Fruit fly (Drosophila melanogaster) Kc167 (cell line): ENCODE data around the gene Chc.

Source experiments
- Myc ChIP-seq: fragments of >200 bp; optimal IDR thresholded peaks from 2 replicates; lab custom pipeline; 2017; ENCODE audit warnings: missing external identifiers
- h ChIP-seq: fragments of >200 bp; optimal IDR thresholded peaks from 3 replicates; lab custom pipeline; 2018; ENCODE audit warnings: missing external identifiers
- insv ChIP-seq: fragments of >200 bp; optimal IDR thresholded peaks from 3 replicates; lab custom pipeline; 2018; ENCODE audit warnings: missing external identifiers
- psq ChIP-seq: fragments of >200 bp; optimal IDR thresholded peaks from 2 replicates; lab custom pipeline; 2017; ENCODE audit warnings: missing external identifiers
- ttk ChIP-seq: sonication (Bioruptor generic); optimal IDR thresholded peaks from 2 replicates; lab custom pipeline; 2017; ENCODE audit warnings: missing external identifiers

DNA sequence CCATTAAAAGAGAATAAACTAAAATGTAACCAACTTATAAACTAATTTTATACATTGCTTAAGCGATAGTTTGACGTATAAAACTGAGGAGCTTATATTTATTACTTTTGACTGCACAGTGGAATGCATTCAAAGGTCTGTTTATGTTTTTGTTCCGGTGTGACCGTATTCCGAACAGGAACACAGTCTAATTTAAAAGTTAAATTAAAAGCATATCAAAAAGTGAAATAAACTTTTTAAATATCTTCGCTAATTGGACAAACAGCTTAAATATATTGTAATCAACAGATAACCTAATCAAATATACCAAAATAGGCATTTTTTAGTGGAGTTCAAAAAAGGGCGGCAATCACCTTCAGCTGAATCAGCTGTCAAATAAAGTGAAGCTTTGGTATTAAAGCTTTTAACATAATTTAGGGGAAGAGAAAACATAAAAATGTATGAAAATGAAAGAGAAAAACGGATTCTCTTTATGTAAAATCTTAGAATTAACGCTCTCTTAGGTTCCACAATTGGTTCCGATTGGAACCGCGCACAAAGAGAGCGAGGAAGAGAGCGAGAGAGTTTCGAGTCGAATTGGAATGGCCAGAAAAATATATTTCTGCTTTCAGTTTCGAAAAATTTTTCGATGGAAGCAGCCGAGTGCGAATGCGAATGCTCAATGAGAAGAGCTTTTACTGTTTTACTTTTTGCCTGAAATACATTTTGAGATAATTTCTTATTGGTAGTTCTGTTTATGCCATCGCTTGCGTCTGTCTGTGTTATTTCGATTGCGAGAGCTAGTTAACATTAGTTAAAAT is 31.3 kb downstream of the Chc start, which contains the start of the genes PGRP-LE and sd:
- TF ChIP-seq h (lab: Kevin White, UChicago) = no peak
- TF ChIP-seq psq (lab: Kevin White, UChicago) = no peak
- no peak for TF ChIP-seq ttk (lab: Kevin White, UChicago)
- TF ChIP-seq Myc = no peak
- TF ChIP-seq insv = no peak
